Fruit fly (Drosophila melanogaster) whole organism, embryonic: ENCODE data around the gene CG15767.

Source experiments
- Aef1 ChIP-seq: fragments of 200-800 bp; sonication (Bioruptor generic); IDR thresholded peaks from 3 replicates; pipeline ENCODE4 v1.3.6; 2022; ENCODE audit warnings: missing biosample characterization, missing genetic modification characterization
- Bdp1 ChIP-seq: fragments of 200-800 bp; sonication (Bioruptor generic); optimal IDR thresholded peaks from 3 replicates; lab custom pipeline; 2016; ENCODE audit warnings: missing biosample characterization, missing genetic modification characterization
- CG10543 ChIP-seq: fragments of 200-800 bp; sonication (Bioruptor generic); optimal IDR thresholded peaks from 3 replicates; lab custom pipeline; 2017; ENCODE audit warnings: missing biosample characterization, mild to moderate bottlenecking, missing genetic modification characterization, moderate library complexity
- CG11504 ChIP-seq: fragments of 200-800 bp; sonication (Bioruptor generic); optimal IDR thresholded peaks from 3 replicates; lab custom pipeline; 2019; ENCODE audit warnings: missing biosample characterization, mild to moderate bottlenecking, missing genetic modification characterization, moderate library complexity
- CG12219 ChIP-seq: fragments of 200-800 bp; sonication (Bioruptor generic); optimal IDR thresholded peaks from 3 replicates; lab custom pipeline; 2018; ENCODE audit warnings: missing biosample characterization, mild to moderate bottlenecking, missing genetic modification characterization
- CG13287 ChIP-seq: fragments of 200-800 bp; sonication (Bioruptor generic); IDR thresholded peaks from 2 replicates; pipeline ENCODE4 v1.3.6; 2022; ENCODE audit warnings: missing biosample characterization, missing genetic modification characterization; ENCODE audit not compliant: partially characterized antibody
- CG13775 ChIP-seq: fragments of 200-800 bp; sonication (Bioruptor generic); optimal IDR thresholded peaks from 3 replicates; lab custom pipeline; 2017; ENCODE audit warnings: missing biosample characterization, mild to moderate bottlenecking, missing genetic modification characterization
- CG1647 ChIP-seq: fragments of 200-800 bp; sonication (Bioruptor generic); optimal IDR thresholded peaks from 3 replicates; lab custom pipeline; 2016; ENCODE audit warnings: missing biosample characterization, missing genetic modification characterization
- CG16863 ChIP-seq: fragments of 200-800 bp; sonication (Bioruptor generic); optimal IDR thresholded peaks from 3 replicates; lab custom pipeline; 2016; ENCODE audit warnings: missing biosample characterization, missing genetic modification characterization
- CG17359 ChIP-seq: fragments of 200-800 bp; sonication (Bioruptor generic); optimal IDR thresholded peaks from 3 replicates; lab custom pipeline; 2018; ENCODE audit warnings: missing biosample characterization, mild to moderate bottlenecking, missing genetic modification characterization, moderate library complexity
- CG17361 ChIP-seq: fragments of 200-800 bp; sonication (Bioruptor generic); IDR thresholded peaks from 3 replicates; pipeline ENCODE4 v1.3.6; 2022; ENCODE audit warnings: missing biosample characterization, missing genetic modification characterization
- CG17568 ChIP-seq: fragments of 200-800 bp; sonication (Bioruptor generic); optimal IDR thresholded peaks from 2 replicates; lab custom pipeline; 2018; ENCODE audit warnings: missing biosample characterization, mild to moderate bottlenecking, missing genetic modification characterization, moderate library complexity
- CG17612 ChIP-seq: fragments of 200-800 bp; sonication (Bioruptor generic); IDR thresholded peaks from 2 replicates; pipeline ENCODE4 v1.3.6; 2022; ENCODE audit warnings: missing biosample characterization, missing genetic modification characterization
- CG2116 ChIP-seq: fragments of 200-800 bp; sonication (Bioruptor generic); optimal IDR thresholded peaks from 3 replicates; lab custom pipeline; 2018; ENCODE audit warnings: missing biosample characterization, mild to moderate bottlenecking, missing genetic modification characterization
- CG2889 ChIP-seq: fragments of 200-800 bp; sonication (Bioruptor generic); IDR thresholded peaks from 3 replicates; pipeline ENCODE4 v1.3.6; 2022; ENCODE audit warnings: missing biosample characterization, missing genetic modification characterization
- CG34422 ChIP-seq: fragments of 200-800 bp; sonication (Bioruptor generic); IDR thresholded peaks from 3 replicates; pipeline ENCODE4 v1.3.6; 2022; ENCODE audit warnings: missing biosample characterization, missing genetic modification characterization
- CG3847 ChIP-seq: fragments of 200-800 bp; sonication (Bioruptor generic); IDR thresholded peaks from 2 replicates; pipeline ENCODE4 v1.3.6; 2022; ENCODE audit warnings: missing biosample characterization, missing genetic modification characterization
- CG4404 ChIP-seq: fragments of 200-800 bp; sonication (Bioruptor generic); IDR thresholded peaks from 2 replicates; pipeline ENCODE4 v1.3.6; 2022; ENCODE audit warnings: missing biosample characterization, missing genetic modification characterization
- CG4820 ChIP-seq: fragments of 200-800 bp; sonication (Bioruptor generic); optimal IDR thresholded peaks from 3 replicates; lab custom pipeline; 2016; ENCODE audit warnings: missing biosample characterization, missing genetic modification characterization
- CG5953 ChIP-seq: fragments of 200-800 bp; sonication (Bioruptor generic); IDR thresholded peaks from 2 replicates; pipeline ENCODE4 v1.3.6; 2022; ENCODE audit warnings: missing biosample characterization, missing genetic modification characterization
- CG7556 ChIP-seq: fragments of 200-800 bp; sonication (Bioruptor generic); optimal IDR thresholded peaks from 2 replicates; lab custom pipeline; 2017; ENCODE audit warnings: missing biosample characterization, mild to moderate bottlenecking, missing genetic modification characterization
- CG7745 ChIP-seq: fragments of 200-800 bp; sonication (Bioruptor generic); optimal IDR thresholded peaks from 2 replicates; lab custom pipeline; 2018; ENCODE audit warnings: missing biosample characterization, mild to moderate bottlenecking, missing genetic modification characterization, moderate library complexity
- CG7963 ChIP-seq: fragments of 200-800 bp; sonication (Bioruptor generic); IDR thresholded peaks from 3 replicates; pipeline ENCODE4 v1.3.6; 2022; ENCODE audit warnings: missing biosample characterization, missing genetic modification characterization; ENCODE audit not compliant: partially characterized antibody
- CG8281 ChIP-seq: fragments of 200-800 bp; sonication (Bioruptor generic); optimal IDR thresholded peaks from 2 replicates; lab custom pipeline; 2018; ENCODE audit warnings: missing biosample characterization, mild to moderate bottlenecking, missing genetic modification characterization, moderate library complexity
- CG8388 ChIP-seq: fragments of 200-800 bp; sonication (Bioruptor generic); optimal IDR thresholded peaks from 2 replicates; lab custom pipeline; 2019; ENCODE audit warnings: missing biosample characterization, mild to moderate bottlenecking, missing genetic modification characterization, moderate library complexity
- CG8944 ChIP-seq: fragments of 200-800 bp; sonication (Bioruptor generic); optimal IDR thresholded peaks from 3 replicates; lab custom pipeline; 2016; ENCODE audit warnings: missing biosample characterization, missing genetic modification characterization
- Dbx ChIP-seq: fragments of 200-800 bp; sonication (Bioruptor generic); IDR thresholded peaks from 3 replicates; pipeline ENCODE4 v1.3.6; 2022; ENCODE audit warnings: missing biosample characterization, missing genetic modification characterization
- Dip2 ChIP-seq: fragments of 200-800 bp; sonication (Bioruptor generic); IDR thresholded peaks from 2 replicates; pipeline ENCODE4 v1.3.6; 2022; ENCODE audit warnings: missing biosample characterization, missing genetic modification characterization
- Doc3 ChIP-seq: fragments of 200-800 bp; sonication (Bioruptor generic); IDR thresholded peaks from 3 replicates; pipeline ENCODE4 v1.3.6; 2022; ENCODE audit warnings: missing biosample characterization, missing genetic modification characterization; ENCODE audit not compliant: partially characterized antibody
- Gsc ChIP-seq: fragments of 200-800 bp; sonication (Bioruptor generic); IDR thresholded peaks from 2 replicates; pipeline ENCODE4 v1.3.6; 2022; ENCODE audit warnings: missing biosample characterization, missing genetic modification characterization
- Mad ChIP-seq: fragments of 200-800 bp; sonication (Bioruptor generic); optimal IDR thresholded peaks from 2 replicates; lab custom pipeline; 2016; ENCODE audit warnings: missing biosample characterization, missing genetic modification characterization
- Med ChIP-seq: fragments of 200-800 bp; sonication (Bioruptor generic); peaks from one replicate; lab custom pipeline; 2016; ENCODE audit warnings: missing biosample characterization, missing genetic modification characterization, mild to moderate bottlenecking, inconsistent platforms, moderate library complexity
- Opbp ChIP-seq: fragments of 200-800 bp; sonication (Bioruptor generic); IDR thresholded peaks from 3 replicates; pipeline ENCODE4 v1.3.6; 2022; ENCODE audit warnings: missing biosample characterization, missing genetic modification characterization; ENCODE audit not compliant: partially characterized antibody
- Six4 ChIP-seq: fragments of 200-800 bp; sonication (Bioruptor generic); optimal IDR thresholded peaks from 2 replicates; lab custom pipeline; 2016; ENCODE audit warnings: missing biosample characterization, missing genetic modification characterization
- Taf1 ChIP-seq: fragments of 200-800 bp; sonication (Bioruptor generic); IDR thresholded peaks from 2 replicates; pipeline ENCODE4 v1.3.6; 2022; ENCODE audit warnings: missing biosample characterization, missing genetic modification characterization
- ac ChIP-seq: fragments of 200-800 bp; sonication (Bioruptor generic); optimal IDR thresholded peaks from 3 replicates; lab custom pipeline; 2017; ENCODE audit warnings: missing biosample characterization, mild to moderate bottlenecking, missing genetic modification characterization
- bbx ChIP-seq: fragments of 200-800 bp; sonication (Bioruptor generic); IDR thresholded peaks from 2 replicates; pipeline ENCODE4 v1.3.6; 2022; ENCODE audit warnings: missing biosample characterization, missing genetic modification characterization; ENCODE audit not compliant: partially characterized antibody
- fd102C ChIP-seq: fragments of 200-800 bp; sonication (Bioruptor generic); optimal IDR thresholded peaks from 2 replicates; lab custom pipeline; 2018; ENCODE audit warnings: missing biosample characterization, mild to moderate bottlenecking, missing genetic modification characterization, moderate library complexity
- fd3F ChIP-seq: fragments of 200-800 bp; sonication (Bioruptor generic); optimal IDR thresholded peaks from 2 replicates; lab custom pipeline; 2018; ENCODE audit warnings: missing biosample characterization, mild to moderate bottlenecking, missing genetic modification characterization, moderate library complexity
- fd64A ChIP-seq: fragments of 200-800 bp; sonication (Bioruptor generic); optimal IDR thresholded peaks from 3 replicates; lab custom pipeline; 2018; ENCODE audit warnings: missing biosample characterization, mild to moderate bottlenecking, missing genetic modification characterization
- inv ChIP-seq: fragments of 200-800 bp; sonication (Bioruptor generic); IDR thresholded peaks from 2 replicates; pipeline ENCODE4 v1.3.6; 2022; ENCODE audit warnings: missing biosample characterization, missing genetic modification characterization; ENCODE audit not compliant: partially characterized antibody
- kah ChIP-seq: fragments of 200-800 bp; sonication (Bioruptor generic); optimal IDR thresholded peaks from 2 replicates; lab custom pipeline; 2018; ENCODE audit warnings: missing biosample characterization, mild to moderate bottlenecking, missing genetic modification characterization
- maf-S ChIP-seq: fragments of 200-800 bp; sonication (Bioruptor generic); optimal IDR thresholded peaks from 2 replicates; lab custom pipeline; 2016; ENCODE audit warnings: missing biosample characterization, missing genetic modification characterization
- nau ChIP-seq: fragments of 200-800 bp; sonication (Bioruptor generic); optimal IDR thresholded peaks from 3 replicates; lab custom pipeline; 2017; ENCODE audit warnings: missing biosample characterization, mild to moderate bottlenecking, missing genetic modification characterization, missing genetic modification reagents
- prd ChIP-seq, 3 experiments: fragments of >200 bp in 2 of 3; fragments of 200-800 bp in 1 of 3; sonication (Bioruptor generic) in 1 of 3; optimal IDR thresholded peaks in 2 of 3; IDR thresholded peaks in 1 of 3; 2 replicates in 2 of 3; 3 replicates in 1 of 3; pipeline versions ENCODE4 v1.3.6 to Lab custom; 2017 to 2022; ENCODE audit warnings: missing biosample characterization in 1 of 3, missing genetic modification characterization in 1 of 3
- psq ChIP-seq: fragments of 200-800 bp; sonication (Bioruptor generic); optimal IDR thresholded peaks from 2 replicates; lab custom pipeline; 2017; ENCODE audit warnings: missing biosample characterization, missing genetic modification characterization
- sens-2 ChIP-seq: fragments of 200-800 bp; sonication (Bioruptor generic); IDR thresholded peaks from 2 replicates; pipeline ENCODE4 v1.3.6; 2022; ENCODE audit warnings: missing biosample characterization, missing genetic modification characterization

CG15767 gene

dm6 chrX:5745840-5746815 lies 43.2 kb upstream of the CG15767 start (continued):
- TF ChIP-seq CG7745 (tag; lab: Kevin White, UChicago): no peak
- TF ChIP-seq CG7556 (GFP tag; lab: Kevin White, UChicago): peak; percentile 77
- TF ChIP-seq Dip2 (GFP tag; lab: Robert Waterston, UW): no peak
- peak; percentile 83 for TF ChIP-seq CG34422
- TF ChIP-seq CG8281 (tag; lab: Kevin White, UChicago): peak; percentile 25
- TF ChIP-seq CG7963 (GFP tag; lab: Robert Waterston, UW): peak; percentile 65
- TF ChIP-seq CG13287: no peak
- TF ChIP-seq prd (optimal IDR thresholded peaks at IDR 0.05; lab: Kevin White, UChicago): no peak
- peak; percentile 79 for TF ChIP-seq prd (GFP tag; IDR thresholded peaks at IDR 0.05; lab: Robert Waterston, UW)
- TF ChIP-seq CG17361: peak; percentile 66; the same call in 2 of the 3 replicates
- peak; percentile 81 for TF ChIP-seq CG3847 (GFP tag; lab: Robert Waterston, UW)
- peak; percentile 62 for TF ChIP-seq Aef1
- TF ChIP-seq Mad (GFP tag; lab: Kevin White, UChicago): peak; percentile 9
- peak; percentile 66 for TF ChIP-seq CG4404
- peak; percentile 15 for TF ChIP-seq maf-S (GFP tag; lab: Kevin White, UChicago)
- no peak for TF ChIP-seq fd102C (GFP tag; lab: Kevin White, UChicago)
- TF ChIP-seq Med (GFP tag; lab: Kevin White, UChicago): peak; percentile 95
- TF ChIP-seq Opbp: no peak
- no peak for TF ChIP-seq Gsc (GFP tag; lab: Robert Waterston, UW)
- TF ChIP-seq kah (GFP tag; lab: Kevin White, UChicago): no peak
- TF ChIP-seq CG2889 (GFP tag; lab: Robert Waterston, UW): peak; percentile 54; the same call in 1 of the 3 replicates
- peak; percentile 48 for TF ChIP-seq fd3F
- TF ChIP-seq sens-2 (GFP tag; lab: Robert Waterston, UW): peak; percentile 79
- 0 out of 3 replicates have a peak, but pooled peaks have one; percentile 27 for TF ChIP-seq Doc3
- TF ChIP-seq CG12219 (GFP tag; lab: Kevin White, UChicago): peak; percentile 76
- peak; percentile 74 for TF ChIP-seq CG11504 (tag; lab: Kevin White, UChicago)
- no peak for TF ChIP-seq bbx (GFP tag; lab: Robert Waterston, UW)
- peak; percentile 22 for TF ChIP-seq CG16863 (GFP tag; lab: Kevin White, UChicago)
- TF ChIP-seq Taf1 (GFP tag; lab: Robert Waterston, UW): peak; percentile 58
- peak; percentile 98 for TF ChIP-seq CG2116 (GFP tag; lab: Kevin White, UChicago)
- TF ChIP-seq inv (GFP tag; lab: Robert Waterston, UW): no peak
- TF ChIP-seq CG5953 (GFP tag; lab: Robert Waterston, UW): peak; percentile 68
- peak; percentile 42; the same call in 1 of the 2 replicates for TF ChIP-seq CG17612 (GFP tag; lab: Robert Waterston, UW)
- peak; percentile 47 for TF ChIP-seq Bdp1 (GFP tag; lab: Kevin White, UChicago)
- TF ChIP-seq CG10543 (GFP tag; lab: Kevin White, UChicago): peak; percentile 79
- peak; percentile 53 for TF ChIP-seq CG8944
- peak; percentile 79 for TF ChIP-seq CG17359 (tag; lab: Kevin White, UChicago)
- peak; percentile 31 for TF ChIP-seq CG4820 (GFP tag; lab: Kevin White, UChicago)
- TF ChIP-seq psq: no peak
- peak; percentile 53 for TF ChIP-seq CG17568 (GFP tag; lab: Kevin White, UChicago)
- TF ChIP-seq fd64A (GFP tag; lab: Kevin White, UChicago): peak; percentile 13
- peak; percentile 18 for TF ChIP-seq CG1647
- TF ChIP-seq Six4 (GFP tag; lab: Kevin White, UChicago): no peak
- peak; percentile 24 for TF ChIP-seq nau (GFP tag; lab: Kevin White, UChicago)
- peak; percentile 59; the same call in 1 of the 3 replicates for TF ChIP-seq Dbx (GFP tag; lab: Robert Waterston, UW)
- TF ChIP-seq CG8388 (GFP tag; lab: Kevin White, UChicago): peak; percentile 63
- TF ChIP-seq CG13775 (GFP tag; lab: Kevin White, UChicago): peak; percentile 64
- TF ChIP-seq ac (GFP tag; lab: Kevin White, UChicago): no peak
